Worm (Caenorhabditis elegans) whole organism, L4/young adult: ENCODE data around the gene Y41E3.8.

Source experiments
- W03F9.2 ChIP-seq: fragments of 150-350 bp; optimal IDR thresholded peaks from 2 replicates; lab custom pipeline; 2014; ENCODE audit warnings: missing biosample characterization, missing genetic modification characterization
- him-1 ChIP-seq: sonication (generic microtip); optimal IDR thresholded peaks from 2 replicates; lab custom pipeline; 2016; ENCODE audit warnings: missing genotype, missing genetic modification reagents, missing genetic modification characterization, missing compliant biosample characterization

DNA sequence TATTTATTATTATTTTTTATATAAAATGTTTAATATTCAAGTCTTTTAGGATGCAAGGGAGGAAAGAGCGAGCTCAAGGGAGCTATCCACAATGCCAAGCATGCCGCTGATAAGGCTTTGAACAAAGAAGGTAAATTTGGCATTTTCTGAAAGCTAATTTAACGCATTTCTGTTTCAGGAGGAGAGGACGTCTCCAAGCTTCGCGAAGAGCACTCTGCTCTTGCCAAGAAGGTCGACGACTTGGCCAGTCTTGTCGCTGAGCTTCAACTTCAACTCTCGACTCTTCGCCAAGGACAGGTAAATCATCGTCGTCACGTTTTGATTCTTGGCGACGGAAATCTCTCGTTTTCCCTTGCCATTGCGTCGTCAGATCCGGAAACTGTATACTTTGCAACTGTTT, 8.7 kb upstream of the Y41E3.8 start:
- no peak for TF ChIP-seq him-1
- TF ChIP-seq W03F9.2: no peak
